Fruit fly (Drosophila melanogaster) ovary, adult (tissue): ENCODE data around the gene Vps13D.

Source experiments
- CG17801 ChIP-seq: fragments of 200-800 bp; optimal IDR thresholded peaks from 2 replicates; lab custom pipeline; 2019; ENCODE audit warnings: missing biosample characterization, mild to moderate bottlenecking, missing genetic modification characterization, moderate library complexity; ENCODE audit not compliant: partially characterized antibody

Gene Vps13D

dm6 chr3L:12748711-12749566 is 5.9 kb upstream of the Vps13D start:
- no peak for TF ChIP-seq CG17801 (GFP tag; lab: Kevin White, UChicago)

DNA sequence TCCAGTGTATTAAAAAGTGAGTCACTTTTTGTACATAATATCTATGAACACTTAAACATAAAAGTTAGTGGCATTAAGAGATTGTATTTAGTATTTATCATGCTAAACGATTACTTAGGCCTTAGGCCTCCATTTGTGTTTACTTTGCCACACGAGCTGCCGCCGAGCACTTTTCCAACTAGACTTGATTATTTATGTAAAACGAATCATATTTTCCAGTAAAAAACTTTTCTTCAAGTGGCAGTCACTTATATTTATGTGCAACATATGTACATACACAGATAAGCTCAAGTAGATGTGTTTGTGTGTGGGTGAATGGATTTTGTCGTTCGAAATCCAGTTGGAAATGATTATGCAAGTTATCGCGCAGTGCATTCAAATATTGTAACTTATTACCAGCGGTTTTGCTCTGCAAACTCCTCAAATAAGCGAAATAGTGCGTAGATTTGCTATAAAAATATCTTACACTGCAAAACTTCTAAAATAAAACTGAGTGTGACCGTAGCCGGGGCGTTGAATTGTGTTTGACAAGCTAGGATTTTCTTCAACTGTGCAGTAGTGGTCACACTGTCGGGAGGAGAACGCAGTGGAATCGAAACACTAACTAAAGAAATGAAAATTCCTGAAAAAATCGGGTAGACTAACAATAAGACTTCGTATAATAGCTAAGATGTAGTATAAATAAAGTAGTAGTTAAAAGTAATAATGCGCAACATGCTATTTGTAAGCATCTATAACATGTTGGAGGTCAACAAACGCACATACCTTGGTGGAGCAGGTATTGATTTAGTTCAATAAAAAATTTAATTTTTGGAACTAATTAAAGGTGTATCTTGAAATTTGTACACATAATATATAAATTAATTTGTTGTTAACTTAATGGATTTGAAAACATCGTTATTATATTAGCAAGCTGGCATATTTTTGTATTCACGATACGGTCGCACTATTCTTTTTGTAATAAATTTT is 5.0 kb upstream of the Vps13D start, which contains the start of the genes Klc and CG10984:
TSS of gene Klc (minus strand) at position 490 of the 969 bp plus-strand sequence.
TSS of gene CG10984 (plus strand) at position 553 of the 969 bp plus-strand sequence.
- TF ChIP-seq CG17801 (GFP tag; lab: Kevin White, UChicago): peak; percentile 40

DNA sequence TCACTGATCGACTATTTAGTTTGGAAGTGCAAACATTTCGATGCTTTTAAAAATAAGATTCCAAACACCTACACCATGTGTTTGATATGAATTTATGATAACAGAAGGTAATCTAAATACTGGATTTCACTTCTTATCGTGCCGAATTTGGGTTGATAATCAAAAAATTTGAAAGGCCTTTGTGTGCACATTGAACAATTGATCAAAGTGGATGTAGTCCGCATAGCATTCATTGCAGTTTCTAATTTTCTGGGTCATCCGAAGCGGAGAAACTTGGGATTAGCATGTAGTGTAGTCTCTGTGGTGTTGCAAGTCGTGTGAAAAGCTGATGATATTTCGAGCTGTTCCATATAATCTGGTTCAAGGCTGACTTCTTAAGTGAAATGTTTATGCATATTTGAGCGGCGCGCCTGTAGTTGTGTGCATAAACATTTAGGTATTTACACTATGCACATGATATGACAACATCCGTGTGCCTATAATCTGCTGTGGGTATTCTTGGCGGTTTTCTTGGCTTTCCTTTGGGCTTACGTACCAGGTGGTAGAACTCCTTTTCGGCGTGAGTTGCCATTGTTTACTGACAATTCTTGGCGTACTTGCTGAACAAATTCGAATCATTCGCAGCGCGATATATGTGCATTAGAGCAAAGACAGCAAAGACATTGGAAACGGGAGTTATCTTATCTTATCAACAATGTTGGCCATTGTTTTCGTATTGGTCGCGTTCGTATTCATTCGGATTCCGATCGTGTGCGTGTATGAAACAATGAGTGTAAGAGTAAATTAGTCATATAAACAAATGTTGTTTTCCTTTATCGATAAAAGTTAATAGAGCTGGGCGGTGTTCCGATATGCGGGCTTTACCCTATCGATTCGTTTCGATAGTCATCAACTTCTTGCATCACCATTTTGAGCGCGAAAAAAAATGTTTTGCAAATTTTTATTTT is 18.2 kb downstream of the Vps13D start, which contains the start of gene Hip1:
TSS of gene Hip1 (minus strand) at position 834 of the 947 bp plus-strand sequence.
- peak; percentile 21 for TF ChIP-seq CG17801 (GFP tag; lab: Kevin White, UChicago)

DNA sequence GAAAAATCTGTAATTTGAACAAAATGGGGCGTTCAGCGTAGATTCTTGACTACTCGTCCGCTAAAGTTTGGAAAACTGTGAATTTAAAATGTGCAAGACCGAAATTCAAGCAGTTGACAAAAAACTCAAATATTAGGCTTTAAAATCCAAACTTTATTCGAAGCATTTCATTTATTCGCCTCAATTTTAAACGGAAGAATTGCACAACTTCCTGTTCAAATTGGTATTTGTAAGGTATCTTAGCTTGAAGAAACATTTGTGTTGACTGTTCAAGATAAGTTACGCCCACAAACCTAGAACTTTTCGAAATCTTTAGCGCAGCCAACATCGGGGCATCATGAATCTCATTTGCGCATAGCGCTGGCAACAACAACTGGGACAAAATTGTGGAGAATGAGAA is 23.8 kb downstream of the Vps13D start, which contains the start of gene CG32106:
TSS of gene CG32106 (minus strand) at position 101 of the 400 bp plus-strand sequence.
- TF ChIP-seq CG17801 (GFP tag; lab: Kevin White, UChicago): no peak

- no peak for TF ChIP-seq CG17801 (GFP tag; lab: Kevin White, UChicago)
Observed at dm6 chr3L:12780997-12781396, 26.1 kb downstream of the Vps13D start, which contains the start of the genes CG10969 and CG17666. CG10969 (minus strand) TSS chr3L:12781097. CG17666 (plus strand) TSS chr3L:12781325.

dm6 chr3L:12789875-12790373 is 35.1 kb downstream of the Vps13D start, which contains the start of gene CG42709:
CG42709 (plus strand) TSS chr3L:12790192.
- peak; percentile 76 for TF ChIP-seq CG17801 (GFP tag; lab: Kevin White, UChicago)

- no peak for TF ChIP-seq CG17801 (GFP tag; lab: Kevin White, UChicago)
Observed at dm6 chr3L:12790783-12791678, 36.2 kb downstream of the Vps13D start.

- no peak for TF ChIP-seq CG17801 (GFP tag; lab: Kevin White, UChicago)
Observed at dm6 chr3L:12791679-12792229, 36.9 kb downstream of the Vps13D start.

dm6 chr3L:12792933-12793448 is 38.1 kb downstream of the Vps13D start:
- TF ChIP-seq CG17801 (GFP tag; lab: Kevin White, UChicago): peak; percentile 51

dm6 chr3L:12794532-12794931 is 39.7 kb downstream of the Vps13D start:
- peak; percentile 28 for TF ChIP-seq CG17801 (GFP tag; lab: Kevin White, UChicago)

- no peak for TF ChIP-seq CG17801 (GFP tag; lab: Kevin White, UChicago)
Observed at dm6 chr3L:12796077-12796641, 41.3 kb downstream of the Vps13D start.
